Worm (Caenorhabditis elegans) whole organism, L2 larva: ENCODE results near the gene ric-3.

Source experiments
- C34F6.9 ChIP-seq: fragments of 150-350 bp; optimal IDR thresholded peaks from 2 replicates; lab custom pipeline; 2014; ENCODE audit warnings: missing biosample characterization, missing genetic modification characterization
- F13H6.1 ChIP-seq: sonication (generic microtip); optimal IDR thresholded peaks from 2 replicates; lab custom pipeline; 2016; ENCODE audit warnings: missing genetic modification characterization, missing compliant biosample characterization
- R02D3.7 ChIP-seq: fragments of 150-350 bp; optimal IDR thresholded peaks from 2 replicates; lab custom pipeline; 2014; ENCODE audit warnings: missing biosample characterization, missing genetic modification characterization
- ZK546.5 ChIP-seq: sonication (generic microtip); optimal IDR thresholded peaks from 2 replicates; lab custom pipeline; 2017; ENCODE audit warnings: missing biosample characterization, missing genetic modification characterization
- aly-2 ChIP-seq: fragments of 150-350 bp; optimal IDR thresholded peaks from 2 replicates; lab custom pipeline; 2014; ENCODE audit warnings: missing biosample characterization, missing genetic modification characterization
- ama-1 ChIP-seq: fragments of 150-350 bp; optimal IDR thresholded peaks from 2 replicates; lab custom pipeline; 2018; ENCODE audit warnings: inconsistent platforms
- blmp-1 ChIP-seq: sonication (generic microtip); optimal IDR thresholded peaks from 2 replicates; lab custom pipeline; 2017; ENCODE audit warnings: missing genetic modification characterization, mild to moderate bottlenecking, missing compliant biosample characterization, antibody characterized with exemption, moderate library complexity; ENCODE audit not compliant: insufficient read depth
- ceh-16 ChIP-seq: fragments of 150-350 bp; optimal IDR thresholded peaks from 2 replicates; lab custom pipeline; 2014; ENCODE audit warnings: missing biosample characterization, missing genetic modification characterization
- ceh-82 ChIP-seq: fragments of 150-350 bp; optimal IDR thresholded peaks from 2 replicates; lab custom pipeline; 2014; ENCODE audit warnings: missing biosample characterization, missing genetic modification characterization
- crh-2 ChIP-seq: sonication (generic microtip); optimal IDR thresholded peaks from 2 replicates; lab custom pipeline; 2017; ENCODE audit warnings: missing biosample characterization, missing genetic modification characterization
- dmd-4 ChIP-seq: sonication (generic microtip); optimal IDR thresholded peaks from 2 replicates; lab custom pipeline; 2017; ENCODE audit warnings: missing biosample characterization, missing genetic modification characterization
- egl-27 ChIP-seq: sonication (generic microtip); optimal IDR thresholded peaks from 3 replicates; lab custom pipeline; 2017; ENCODE audit warnings: missing biosample characterization, missing genetic modification reagents, missing genetic modification characterization
- elt-3 ChIP-seq: sonication (generic microtip); optimal IDR thresholded peaks from 2 replicates; lab custom pipeline; 2017; ENCODE audit warnings: missing biosample characterization, missing genetic modification characterization
- fos-1 ChIP-seq: fragments of 150-350 bp; optimal IDR thresholded peaks from 2 replicates; lab custom pipeline; 2014; ENCODE audit warnings: missing biosample characterization, missing genetic modification characterization
- gmeb-1 ChIP-seq: fragments of 150-350 bp; optimal IDR thresholded peaks from 2 replicates; lab custom pipeline; 2014; ENCODE audit warnings: missing biosample characterization, missing genetic modification characterization
- lin-11 ChIP-seq: fragments of 150-350 bp; sonication (generic microtip); optimal IDR thresholded peaks from 2 replicates; lab custom pipeline; 2014; ENCODE audit warnings: missing biosample characterization, missing genetic modification characterization, inconsistent platforms, mixed read lengths
- lin-39 ChIP-seq: fragments of 150-350 bp; optimal IDR thresholded peaks from 2 replicates; lab custom pipeline; 2014; ENCODE audit warnings: missing biosample characterization, missing genetic modification reagents, missing genetic modification characterization
- mbf-1 ChIP-seq: sonication (generic microtip); optimal IDR thresholded peaks from 2 replicates; lab custom pipeline; 2017; ENCODE audit warnings: missing biosample characterization, missing genetic modification characterization
- nhr-11 ChIP-seq: fragments of 150-350 bp; optimal IDR thresholded peaks from 2 replicates; lab custom pipeline; 2014; ENCODE audit warnings: missing biosample characterization, missing genetic modification characterization
- nhr-21 ChIP-seq: fragments of 150-350 bp; optimal IDR thresholded peaks from 2 replicates; lab custom pipeline; 2014; ENCODE audit warnings: missing biosample characterization, missing genetic modification characterization
- nhr-237 ChIP-seq: fragments of 150-350 bp; optimal IDR thresholded peaks from 2 replicates; lab custom pipeline; 2014; ENCODE audit warnings: missing biosample characterization, missing genetic modification characterization
- nhr-25 ChIP-seq: fragments of 150-350 bp; sonication (generic microtip); optimal IDR thresholded peaks from 3 replicates; lab custom pipeline; 2014; ENCODE audit warnings: missing biosample characterization, missing genetic modification characterization
- nhr-6 ChIP-seq: fragments of 150-350 bp; optimal IDR thresholded peaks from 2 replicates; lab custom pipeline; 2014; ENCODE audit warnings: missing biosample characterization, missing genetic modification characterization
- nhr-77 ChIP-seq: fragments of 150-350 bp; optimal IDR thresholded peaks from 2 replicates; lab custom pipeline; 2014; ENCODE audit warnings: missing biosample characterization, missing genetic modification characterization
- sem-4 ChIP-seq: fragments of 150-350 bp; optimal IDR thresholded peaks from 2 replicates; lab custom pipeline; 2014; ENCODE audit warnings: missing biosample characterization, missing genetic modification reagents, missing genetic modification characterization
- skn-1 ChIP-seq: sonication (generic microtip); optimal IDR thresholded peaks from 2 replicates; lab custom pipeline; 2017; ENCODE audit warnings: missing biosample characterization, missing genetic modification characterization
- sma-3 ChIP-seq: sonication (generic microtip); optimal IDR thresholded peaks from 2 replicates; lab custom pipeline; 2016; ENCODE audit warnings: missing genetic modification reagents, missing genetic modification characterization, missing compliant biosample characterization
- sma-9 ChIP-seq, 2 experiments: fragments of 150-350 bp in 1 of 2; sonication (generic microtip) in 1 of 2; optimal IDR thresholded peaks; 2 replicates each; lab custom pipeline; 2014 to 2016; ENCODE audit warnings: missing genetic modification characterization in 2 of 2, mild to moderate bottlenecking in 1 of 2, missing biosample characterization in 1 of 2, missing compliant biosample characterization in 1 of 2, missing genetic modification reagents in 1 of 2, moderate library complexity in 1 of 2
- snpc-4 ChIP-seq: fragments of 150-350 bp; optimal IDR thresholded peaks from 2 replicates; lab custom pipeline; 2014; ENCODE audit warnings: missing biosample characterization, missing genetic modification characterization
- unc-55 ChIP-seq: fragments of 150-350 bp; sonication (generic microtip); optimal IDR thresholded peaks from 3 replicates; lab custom pipeline; 2014; ENCODE audit warnings: missing biosample characterization, missing genetic modification reagents, missing genetic modification characterization
- ztf-1 ChIP-seq: fragments of 200-800 bp; sonication (Bioruptor generic); conservative IDR thresholded peaks from 2 replicates; pipeline ENCODE4 v1.3.6; 2022; ENCODE audit warnings: missing genetic modification characterization, missing compliant biosample characterization
- ztf-4 ChIP-seq: fragments of 150-350 bp; optimal IDR thresholded peaks from 2 replicates; lab custom pipeline; 2014; ENCODE audit warnings: missing biosample characterization, missing genetic modification characterization

ric-3 gene

ce11 chrIV:7851291-7851690 lies 33.2 kb downstream of the ric-3 start:
- no peak for TF ChIP-seq crh-2
- TF ChIP-seq R02D3.7 (tag; lab: Kevin White, UChicago): no peak
- TF ChIP-seq ceh-82 (tag; lab: Kevin White, UChicago): no peak
- no peak for TF ChIP-seq sma-3 (GFP tag; lab: Kevin White, UChicago)
- no peak for TF ChIP-seq snpc-4
- TF ChIP-seq gmeb-1 (tag; lab: Kevin White, UChicago): no peak
- no peak for TF ChIP-seq elt-3 (tag; lab: Kevin White, UChicago)
- TF ChIP-seq ztf-1 (GFP tag; lab: Robert Waterston, UW): no peak
- no peak for TF ChIP-seq skn-1 (tag; lab: Kevin White, UChicago)
- TF ChIP-seq fos-1 (tag; lab: Kevin White, UChicago): no peak
- no peak for TF ChIP-seq nhr-21 (tag; lab: Kevin White, UChicago)
- no peak for TF ChIP-seq mbf-1 (tag; lab: Kevin White, UChicago)
- TF ChIP-seq egl-27 (tag; lab: Kevin White, UChicago): no peak
- no peak for TF ChIP-seq lin-39 (tag; lab: Kevin White, UChicago)
- TF ChIP-seq blmp-1 (tag; lab: Kevin White, UChicago): no peak
- TF ChIP-seq nhr-11: no peak
- no peak for TF ChIP-seq ZK546.5 (tag; lab: Kevin White, UChicago)
- TF ChIP-seq ama-1 (lab: Kevin White, UChicago): no peak
- TF ChIP-seq ztf-4 (tag; lab: Kevin White, UChicago): no peak
- TF ChIP-seq, all 48 proteins: peak for 0

- no peak for TF ChIP-seq nhr-77
- no peak for TF ChIP-seq nhr-237 (tag; lab: Kevin White, UChicago)
- no peak for TF ChIP-seq aly-2 (tag; lab: Kevin White, UChicago)
- TF ChIP-seq C34F6.9 (tag; lab: Kevin White, UChicago): no peak
- TF ChIP-seq crh-2: no peak
- TF ChIP-seq fos-1 (tag; lab: Kevin White, UChicago): no peak
Measured at ce11 chrIV:7868607-7869006, 50.6 kb downstream of the ric-3 start, which contains the start of gene flp-10. TSS of gene flp-10 (plus strand) at chrIV:7868907.

ce11 chrIV:7870451-7870850 lies 52.4 kb downstream of the ric-3 start, which contains the start of gene T06C10.3:
TSS of gene T06C10.3 (plus strand) at chrIV:7870751.
- TF ChIP-seq F13H6.1 (tag; lab: Kevin White, UChicago) (no peak), sma-9 (GFP tag; optimal IDR thresholded peaks at IDR 0.05; lab: Kevin White, UChicago) (no peak), sma-9 (tag; optimal IDR thresholded peaks at IDR 0.05; lab: Kevin White, UChicago) (no peak), gmeb-1 (tag; lab: Kevin White, UChicago) (no peak), nhr-6 (tag; lab: Kevin White, UChicago) (no peak), nhr-237 (tag; lab: Kevin White, UChicago) (no peak), egl-27 (tag; lab: Kevin White, UChicago) (no peak), snpc-4 (no peak), ceh-16 (tag; lab: Kevin White, UChicago) (no peak), nhr-77 (no peak), crh-2 (no peak), elt-3 (tag; lab: Kevin White, UChicago) (no peak), mbf-1 (tag; lab: Kevin White, UChicago) (no peak), sem-4 (tag; lab: Kevin White, UChicago) (no peak), aly-2 (tag; lab: Kevin White, UChicago) (no peak), lin-11 (tag; lab: Kevin White, UChicago) (no peak), nhr-25 (tag; lab: Kevin White, UChicago) (no peak), ztf-4 (tag; lab: Kevin White, UChicago) (no peak), dmd-4 (tag; lab: Kevin White, UChicago) (no peak), C34F6.9 (tag; lab: Kevin White, UChicago) (no peak), unc-55 (no peak)
- TF ChIP-seq, all 48 proteins: peak for 0
